Worm (Caenorhabditis elegans) whole organism, L1 larva: Measurements from ENCODE around the gene T20F7.3.

ENCODE experiments used
- C16A3.4 ChIP-seq: fragments of 150-350 bp; optimal IDR thresholded peaks from 2 replicates; lab custom pipeline; 2014; ENCODE audit warnings: missing biosample characterization, missing genetic modification characterization
- F16B12.6 ChIP-seq: fragments of 150-350 bp; optimal IDR thresholded peaks from 2 replicates; lab custom pipeline; 2014; ENCODE audit warnings: missing biosample characterization, missing genetic modification characterization
- Y116A8C.19 ChIP-seq: sonication (generic microtip); optimal IDR thresholded peaks from 2 replicates; lab custom pipeline; 2016; ENCODE audit warnings: missing compliant biosample characterization, missing genetic modification characterization, borderline replicate concordance
- ama-1 ChIP-seq: fragments of 150-350 bp; optimal IDR thresholded peaks from 2 replicates; lab custom pipeline; 2014
- blmp-1 ChIP-seq: fragments of 150-350 bp; optimal IDR thresholded peaks from 2 replicates; lab custom pipeline; 2014; ENCODE audit warnings: missing biosample characterization, missing genetic modification characterization
- ceh-8 ChIP-seq: fragments of 200-800 bp; sonication (Bioruptor generic); optimal IDR thresholded peaks from 2 replicates; lab custom pipeline; 2018; ENCODE audit warnings: mild to moderate bottlenecking, missing genetic modification characterization, moderate library complexity, missing compliant biosample characterization
- ceh-82 ChIP-seq, 3 experiments: fragments of 150-350 bp in 1 of 3; sonication (generic microtip) in 2 of 3; optimal IDR thresholded peaks; 2 replicates each; lab custom pipeline; 2014 to 2017; ENCODE audit warnings: missing biosample characterization in 3 of 3, missing genetic modification characterization in 3 of 3
- ceh-88 ChIP-seq: fragments of 200-800 bp; sonication (Bioruptor generic); IDR thresholded peaks from 2 replicates; pipeline ENCODE4 v1.3.6; 2022; ENCODE audit warnings: missing genetic modification characterization, missing compliant biosample characterization
- ceh-90 ChIP-seq: sonication (generic microtip); optimal IDR thresholded peaks from 2 replicates; lab custom pipeline; 2016; ENCODE audit warnings: missing genetic modification characterization, missing compliant biosample characterization
- dpl-1 ChIP-seq, 3 experiments: fragments of 150-350 bp in 2 of 3; sonication (generic microtip) in 1 of 3; optimal IDR thresholded peaks; 2 replicates each; lab custom pipeline; 2014 to 2017; ENCODE audit warnings: missing biosample characterization in 3 of 3, missing genetic modification characterization in 3 of 3, missing genetic modification reagents in 3 of 3
- dsc-1 ChIP-seq: sonication (generic microtip); optimal IDR thresholded peaks from 2 replicates; lab custom pipeline; 2016; ENCODE audit warnings: mild to moderate bottlenecking, missing genetic modification characterization, missing compliant biosample characterization
- efl-1 ChIP-seq, 4 experiments: fragments of 150-350 bp; optimal IDR thresholded peaks in 3 of 4; peaks in 1 of 4; 1 replicate in 1 of 4; 2 replicates in 3 of 4; lab custom pipeline; 2014; ENCODE audit warnings: missing biosample characterization in 2 of 4, missing genetic modification characterization in 2 of 4, missing genetic modification reagents in 2 of 4
- elt-3 ChIP-seq, 6 experiments: fragments of 150-350 bp in 1 of 6; sonication (generic microtip); optimal IDR thresholded peaks; 2 replicates each; lab custom pipeline; 2017 to 2018; ENCODE audit warnings: missing biosample characterization in 6 of 6, missing genetic modification characterization in 6 of 6, inconsistent platforms in 1 of 6
- fkh-10 ChIP-seq: sonication (generic microtip); optimal IDR thresholded peaks from 2 replicates; lab custom pipeline; 2017; ENCODE audit warnings: missing biosample characterization, missing genetic modification reagents, missing genetic modification characterization
- fkh-8 ChIP-seq: sonication (generic microtip); optimal IDR thresholded peaks from 2 replicates; lab custom pipeline; 2016; ENCODE audit warnings: mild to moderate bottlenecking, missing genetic modification characterization, missing compliant biosample characterization
- lin-14 ChIP-seq: fragments of 200-800 bp; sonication (Bioruptor generic); optimal IDR thresholded peaks from 2 replicates; lab custom pipeline; 2018; ENCODE audit warnings: mild to moderate bottlenecking, missing genetic modification characterization, moderate library complexity, missing compliant biosample characterization
- lin-35 ChIP-seq, 2 experiments: fragments of 150-350 bp; optimal IDR thresholded peaks; 2 replicates each; lab custom pipeline; 2014; ENCODE audit warnings: missing biosample characterization in 2 of 2, missing genetic modification characterization in 2 of 2, missing genetic modification reagents in 2 of 2
- lin-39 ChIP-seq: fragments of 150-350 bp; optimal IDR thresholded peaks from 2 replicates; lab custom pipeline; 2014; ENCODE audit warnings: missing biosample characterization, missing genetic modification reagents, missing genetic modification characterization
- lir-3 ChIP-seq: sonication (generic microtip); optimal IDR thresholded peaks from 2 replicates; lab custom pipeline; 2016; ENCODE audit warnings: mild to moderate bottlenecking, missing genetic modification characterization, moderate library complexity, missing compliant biosample characterization; ENCODE audit not compliant: poor library complexity
- lsy-2 ChIP-seq, 2 experiments: fragments of 150-350 bp; optimal IDR thresholded peaks; 2 replicates each; lab custom pipeline; 2014; ENCODE audit warnings: missing biosample characterization in 2 of 2, missing genetic modification characterization in 2 of 2
- mab-9 ChIP-seq: fragments of 200-800 bp; sonication (Bioruptor generic); IDR thresholded peaks from 2 replicates; pipeline ENCODE4 v1.3.6; 2022; ENCODE audit warnings: missing genetic modification reagents, missing genetic modification characterization, missing compliant biosample characterization
- mdl-1 ChIP-seq, 2 experiments: fragments of 150-350 bp; optimal IDR thresholded peaks; 2 replicates each; lab custom pipeline; 2014 to 2017; ENCODE audit warnings: missing biosample characterization in 2 of 2, missing genetic modification characterization in 2 of 2, inconsistent platforms in 1 of 2
- mep-1 ChIP-seq: fragments of 150-350 bp; optimal IDR thresholded peaks from 2 replicates; lab custom pipeline; 2014; ENCODE audit warnings: missing biosample characterization, missing genetic modification characterization
- nhr-12 ChIP-seq: sonication (generic microtip); optimal IDR thresholded peaks from 2 replicates; lab custom pipeline; 2017; ENCODE audit warnings: missing biosample characterization, missing genetic modification characterization
- nhr-19 ChIP-seq: fragments of 200-800 bp; sonication (Bioruptor generic); conservative IDR thresholded peaks from 2 replicates; pipeline ENCODE4 v1.3.6; 2022; ENCODE audit warnings: missing genetic modification characterization, missing compliant biosample characterization
- nhr-20 ChIP-seq: sonication (generic microtip); optimal IDR thresholded peaks from 2 replicates; lab custom pipeline; 2016; ENCODE audit warnings: mild to moderate bottlenecking, missing genetic modification characterization, missing compliant biosample characterization
- nhr-237 ChIP-seq: fragments of 150-350 bp; optimal IDR thresholded peaks from 2 replicates; lab custom pipeline; 2014; ENCODE audit warnings: missing biosample characterization, missing genetic modification characterization
- nhr-47 ChIP-seq: sonication (generic microtip); optimal IDR thresholded peaks from 2 replicates; lab custom pipeline; 2016; ENCODE audit warnings: mild to moderate bottlenecking, missing genetic modification characterization, moderate library complexity, missing compliant biosample characterization
- nhr-71 ChIP-seq: sonication (generic microtip); optimal IDR thresholded peaks from 2 replicates; lab custom pipeline; 2016; ENCODE audit warnings: mild to moderate bottlenecking, missing genetic modification characterization, moderate library complexity, missing compliant biosample characterization
- nhr-85 ChIP-seq: sonication (generic microtip); peaks from one replicate; lab custom pipeline; 2016; ENCODE audit warnings: missing genetic modification characterization, inconsistent platforms, missing compliant biosample characterization
- nhr-90 ChIP-seq: sonication (generic microtip); optimal IDR thresholded peaks from 2 replicates; lab custom pipeline; 2016; ENCODE audit warnings: mild to moderate bottlenecking, missing genetic modification characterization, missing compliant biosample characterization; ENCODE audit not compliant: poor library complexity
- rnt-1 ChIP-seq: sonication (generic microtip); optimal IDR thresholded peaks from 2 replicates; lab custom pipeline; 2016; ENCODE audit warnings: mild to moderate bottlenecking, missing genetic modification characterization, moderate library complexity, missing compliant biosample characterization
- skn-1 ChIP-seq: fragments of 150-350 bp; optimal IDR thresholded peaks from 2 replicates; lab custom pipeline; 2014; ENCODE audit warnings: missing biosample characterization, missing genetic modification characterization
- snpc-4 ChIP-seq: fragments of 150-350 bp; optimal IDR thresholded peaks from 2 replicates; lab custom pipeline; 2014; ENCODE audit warnings: missing biosample characterization, missing genetic modification characterization
- snu-23 ChIP-seq: sonication (generic microtip); optimal IDR thresholded peaks from 2 replicates; lab custom pipeline; 2016; ENCODE audit warnings: missing genetic modification characterization, missing compliant biosample characterization
- sox-4 ChIP-seq: sonication (generic microtip); optimal IDR thresholded peaks from 2 replicates; lab custom pipeline; 2016; ENCODE audit warnings: missing genetic modification characterization, missing compliant biosample characterization
- swsn-7 ChIP-seq: sonication (generic microtip); optimal IDR thresholded peaks from 2 replicates; lab custom pipeline; 2016; ENCODE audit warnings: missing genetic modification characterization, missing compliant biosample characterization
- tbx-2 ChIP-seq: sonication (generic microtip); optimal IDR thresholded peaks from 2 replicates; lab custom pipeline; 2016; ENCODE audit warnings: missing genetic modification characterization, missing compliant biosample characterization
- unc-30 ChIP-seq: sonication (generic microtip); optimal IDR thresholded peaks from 2 replicates; lab custom pipeline; 2017; ENCODE audit warnings: missing biosample characterization, missing genetic modification characterization
- vab-15 ChIP-seq: sonication (generic microtip); optimal IDR thresholded peaks from 2 replicates; lab custom pipeline; 2017; ENCODE audit warnings: missing genotype, mild to moderate bottlenecking, missing genetic modification characterization, missing compliant biosample characterization
- xbp-1 ChIP-seq: sonication (generic microtip); optimal IDR thresholded peaks from 2 replicates; lab custom pipeline; 2016; ENCODE audit warnings: missing genetic modification characterization, missing compliant biosample characterization

Gene T20F7.3

DNA sequence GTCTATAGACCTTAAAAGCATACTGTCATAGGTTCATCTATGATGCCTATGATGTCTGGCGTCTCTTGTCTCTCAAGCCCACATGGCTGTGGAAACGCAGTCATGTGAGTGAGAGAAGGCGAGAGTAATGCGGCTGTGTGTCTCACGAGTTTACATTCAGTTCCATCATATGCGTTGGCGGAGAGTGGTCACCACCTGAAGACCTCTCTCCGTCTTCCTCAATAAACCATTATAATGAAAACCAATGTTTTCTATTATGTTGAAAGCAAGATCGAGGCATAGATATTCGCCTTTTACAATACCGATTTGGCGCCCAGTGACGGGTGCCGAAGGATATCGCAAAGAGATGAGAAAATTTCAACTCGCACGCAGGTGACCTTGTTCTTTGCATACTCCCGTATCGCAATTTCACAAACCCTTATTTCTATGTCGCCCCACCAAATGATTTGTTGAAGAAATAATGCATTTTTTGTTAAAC is 41.7 kb downstream of the T20F7.3 start:
- TF ChIP-seq fkh-8 (tag; lab: Kevin White, UChicago) (peak; percentile 10), C16A3.4 (tag; lab: Kevin White, UChicago) (peak; percentile 34), swsn-7 (tag; lab: Kevin White, UChicago) (peak; percentile 49), lir-3 (tag; lab: Kevin White, UChicago) (peak; percentile 50), skn-1 (tag; lab: Kevin White, UChicago) (peak; percentile 13), lin-14 (GFP tag; lab: Kevin White, UChicago) (peak; percentile 90), rnt-1 (tag; lab: Kevin White, UChicago) (peak; percentile 35), tbx-2 (peak; percentile 53), lin-35 (GFP tag; optimal IDR thresholded peaks at IDR 0.05; lab: Kevin White, UChicago) (peak; percentile 32 to 70), nhr-19 (peak; percentile 83), mdl-1 (tag; optimal IDR thresholded peaks at IDR 0.05; lab: Kevin White, UChicago) (peak in 1 of 2 experiments; percentile 84), blmp-1 (tag; lab: Kevin White, UChicago) (peak; percentile 83), dsc-1 (tag; lab: Kevin White, UChicago) (peak; percentile 1), ama-1 (peak; percentile 40), nhr-90 (tag; lab: Kevin White, UChicago) (peak; percentile 61), nhr-47 (tag; lab: Kevin White, UChicago) (peak; percentile 65), efl-1 (optimal IDR thresholded peaks at IDR 0.05; lab: Kevin White, UChicago) (peak in 1 of 2 experiments; percentile 11), efl-1 (GFP tag; optimal IDR thresholded peaks at IDR 0.05 in 1 of 2; lab: Kevin White, UChicago) (peak in 1 of 2 experiments; percentile 14), nhr-71 (peak; percentile 83), xbp-1 (peak; percentile 21), elt-3 (tag; optimal IDR thresholded peaks at IDR 0.05; lab: Kevin White, UChicago) (peak in 1 of 6 experiments; percentile 1), mep-1 (peak; percentile 36), snu-23 (GFP tag; lab: Kevin White, UChicago) (peak; percentile 80), ceh-88 (GFP tag; lab: Robert Waterston, UW) (peak; percentile 43; the same call in 1 of the 2 replicates), lsy-2 (tag; optimal IDR thresholded peaks at IDR 0.05; lab: Kevin White, UChicago) (peak; percentile 17 to 66), mab-9 (GFP tag; lab: Robert Waterston, UW) (peak; percentile 41; the same call in 1 of the 2 replicates), dpl-1 (GFP tag; optimal IDR thresholded peaks at IDR 0.05; lab: Kevin White, UChicago) (peak in 2 of 3 experiments; percentile 4 to 12), nhr-20 (tag; lab: Kevin White, UChicago) (peak; percentile 79), nhr-85 (tag; lab: Kevin White, UChicago) (peak; percentile 87), nhr-237 (tag; lab: Kevin White, UChicago) (peak; percentile 0)
- TF ChIP-seq, all 84 proteins: peak for 29; not testable (repeated sequence) for 55

DNA sequence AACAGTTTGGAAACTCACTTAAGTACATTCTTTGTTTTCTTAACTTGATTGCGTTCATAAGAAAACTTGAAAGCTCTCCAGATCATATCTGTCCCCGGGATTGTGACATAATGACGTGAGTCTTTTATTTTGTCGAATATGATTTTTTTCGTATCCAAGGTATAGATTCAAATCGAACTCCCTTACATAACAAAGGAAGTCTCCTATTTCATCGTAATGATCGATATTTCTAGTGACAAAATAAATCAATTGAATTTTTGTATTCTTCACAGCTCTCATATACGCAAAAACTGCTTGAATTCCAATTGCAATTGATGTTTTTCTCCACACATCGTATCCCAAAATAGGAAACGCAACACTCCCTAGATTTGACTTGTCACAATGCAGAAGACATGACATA is 42.5 kb downstream of the T20F7.3 start:
- TF ChIP-seq lin-39: no peak
- TF ChIP-seq efl-1 (optimal IDR thresholded peaks at IDR 0.05; lab: Kevin White, UChicago): no peak
- TF ChIP-seq efl-1 (GFP tag; optimal IDR thresholded peaks at IDR 0.05 in 1 of 2; lab: Kevin White, UChicago): peak in 1 of 2 experiments; percentile 64

DNA sequence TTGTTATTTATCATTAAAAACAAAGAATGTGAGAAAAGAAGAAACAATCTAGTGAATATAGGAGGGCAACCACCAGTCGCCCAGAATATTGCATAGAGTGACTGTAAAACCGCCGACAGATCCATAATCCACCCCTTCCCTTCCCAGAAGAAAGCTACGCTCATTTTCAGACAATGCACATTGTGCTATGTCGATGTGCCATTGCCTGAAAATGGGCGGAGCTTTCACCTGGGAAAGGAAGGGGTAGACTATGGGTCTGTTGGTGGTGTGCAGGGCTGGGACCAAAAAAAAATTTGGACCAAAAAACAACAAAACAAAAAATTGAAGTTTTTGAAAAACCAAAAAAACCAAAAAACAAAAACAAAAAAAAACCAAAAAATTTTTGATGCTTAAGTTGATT is 43.4 kb downstream of the T20F7.3 start, which contains the start of gene F39F10.4:
Gene F39F10.4 (minus strand): TSS at position 101 of the 400 bp plus-strand sequence.
- TF ChIP-seq ceh-90 (tag; lab: Kevin White, UChicago): no peak
- TF ChIP-seq nhr-20 (tag; lab: Kevin White, UChicago): no peak
- TF ChIP-seq lsy-2 (tag; optimal IDR thresholded peaks at IDR 0.05; lab: Kevin White, UChicago): no peak
- no peak for TF ChIP-seq nhr-85 (tag; lab: Kevin White, UChicago)
- TF ChIP-seq F16B12.6 (tag; lab: Kevin White, UChicago): no peak
- TF ChIP-seq snpc-4 (tag; lab: Kevin White, UChicago): no peak
- TF ChIP-seq fkh-10: no peak
- no peak for TF ChIP-seq tbx-2
- no peak for TF ChIP-seq dsc-1 (tag; lab: Kevin White, UChicago)
- TF ChIP-seq nhr-12 (tag; lab: Kevin White, UChicago): no peak
- no peak for TF ChIP-seq mep-1
- no peak for TF ChIP-seq skn-1 (tag; lab: Kevin White, UChicago)
- TF ChIP-seq vab-15 (tag; lab: Kevin White, UChicago): no peak
- TF ChIP-seq ceh-82 (tag; optimal IDR thresholded peaks at IDR 0.05; lab: Kevin White, UChicago): no peak
- no peak for TF ChIP-seq ceh-8
- TF ChIP-seq mab-9 (GFP tag; lab: Robert Waterston, UW): no peak
- TF ChIP-seq unc-30 (tag; lab: Kevin White, UChicago): no peak
- no peak for TF ChIP-seq Y116A8C.19 (tag; lab: Kevin White, UChicago)
- TF ChIP-seq sox-4 (tag; lab: Kevin White, UChicago): no peak
